Fruit fly (Drosophila melanogaster): ENCODE results near the gene Samuel.

Gene Samuel

dm6 chr2L:10967257-10968008 lies 99.4 kb downstream of the Samuel start (continued):
- TF ChIP-seq CG13894 (tag; optimal IDR thresholded peaks at IDR 0.05) (no peak), H15 (GFP tag; IDR thresholded peaks at IDR 0.05) (no peak), ash1 (GFP tag; optimal IDR thresholded peaks at IDR 0.05) (peak; percentile 10), CG15601 (tag; optimal IDR thresholded peaks at IDR 0.05) (no peak), zen (tag; optimal IDR thresholded peaks at IDR 0.05) (no peak), CG8388 (GFP tag; optimal IDR thresholded peaks at IDR 0.05) (no peak), usp (GFP tag; optimal IDR thresholded peaks at IDR 0.05) (no peak), CG10979 (tag; optimal IDR thresholded peaks at IDR 0.05) (peak; percentile 39), dimm (GFP tag; IDR thresholded peaks at IDR 0.05) (no peak), cg (GFP tag; optimal IDR thresholded peaks at IDR 0.05) (peak; percentile 87), CG14050 (GFP tag; IDR thresholded peaks at IDR 0.05) (no peak), chm (GFP tag; IDR thresholded peaks at IDR 0.05) (peak; percentile 62; the same call in 1 of the 2 replicates), Med (GFP tag) (peak; percentile 89), CG30020 (tag; optimal IDR thresholded peaks at IDR 0.05) (no peak), CG4730 (GFP tag; IDR thresholded peaks at IDR 0.05) (no peak), Ravus (GFP tag; IDR thresholded peaks at IDR 0.05) (no peak), CG8290 (GFP tag; optimal IDR thresholded peaks at IDR 0.05) (no peak), CG8290 (tag; optimal IDR thresholded peaks at IDR 0.05) (peak in 1 of 2 experiments; percentile 50), otp (GFP tag; IDR thresholded peaks at IDR 0.05) (0 out of 3 replicates have a peak, but pooled peaks have one; percentile 24), CG17186 (GFP tag; optimal IDR thresholded peaks at IDR 0.05) (peak; percentile 29), nau (GFP tag; optimal IDR thresholded peaks at IDR 0.05) (peak; percentile 40), rib (GFP tag; IDR thresholded peaks at IDR 0.05) (peak; percentile 37; the same call in 1 of the 2 replicates), scrt (GFP tag; optimal IDR thresholded peaks at IDR 0.05) (peak; percentile 16), CG33557 (GFP tag; optimal IDR thresholded peaks at IDR 0.05) (no peak), tap (tag; optimal IDR thresholded peaks at IDR 0.05) (no peak), MTF-1 (GFP tag; optimal IDR thresholded peaks at IDR 0.05; ENCODE audit: borderline replicate concordance) (no peak), Antp (GFP tag; optimal IDR thresholded peaks at IDR 0.05) (peak; percentile 11), CG6813 (GFP tag; optimal IDR thresholded peaks at IDR 0.05) (no peak), Awh (GFP tag; IDR thresholded peaks at IDR 0.05) (peak; percentile 49), caup (GFP tag; optimal IDR thresholded peaks at IDR 0.05; ENCODE audit: severe bottlenecking) (no peak), Sry-β (GFP tag; optimal IDR thresholded peaks at IDR 0.05) (peak; percentile 25), maf-S (GFP tag; optimal IDR thresholded peaks at IDR 0.05) (no peak), tio (GFP tag; optimal IDR thresholded peaks at IDR 0.05) (no peak), lilli (GFP tag; optimal IDR thresholded peaks at IDR 0.05) (peak; percentile 23), stwl (tag; optimal IDR thresholded peaks at IDR 0.05) (no peak), MESR4 (GFP tag; optimal IDR thresholded peaks at IDR 0.05) (peak; percentile 70), CG7372 (GFP tag; IDR thresholded peaks at IDR 0.05) (no peak), dmrt11E (tag; optimal IDR thresholded peaks at IDR 0.05) (no peak)

- TF ChIP-seq HLH4C (GFP tag; IDR thresholded peaks at IDR 0.05; ENCODE audit: partially characterized antibody) (0 out of 3 replicates have a peak, but pooled peaks have one; percentile 28), Med (GFP tag) (peak; percentile 58), Bgb (GFP tag; IDR thresholded peaks at IDR 0.05; ENCODE audit: partially characterized antibody) (0 out of 2 replicates have a peak, but pooled peaks have one; percentile 15), cg (GFP tag; optimal IDR thresholded peaks at IDR 0.05) (no peak), sens (GFP tag) (peak; percentile 68)
These were observed 100.8 kb downstream of the Samuel start for dm6 chr2L:10965962-10966361.

Data from whole organism, embryonic.